Worm (Caenorhabditis elegans) whole organism, midembryonic: Measurements from ENCODE around the gene srh-1.

Experiments used
- cog-1 ChIP-seq: sonication (generic microtip); optimal IDR thresholded peaks from 2 replicates; lab custom pipeline; 2016; ENCODE audit warnings: missing genetic modification characterization, missing compliant biosample characterization
- flt-1 ChIP-seq: fragments of 200-800 bp; sonication (Bioruptor generic); IDR thresholded peaks from 2 replicates; pipeline ENCODE4 v1.3.6; 2022; ENCODE audit warnings: missing genetic modification characterization, missing compliant biosample characterization
- klf-2 ChIP-seq: fragments of 200-800 bp; sonication (Bioruptor generic); conservative IDR thresholded peaks from 2 replicates; pipeline ENCODE4 v1.3.6; 2022; ENCODE audit warnings: missing genetic modification reagents, missing genetic modification characterization, missing compliant biosample characterization
- med-1 ChIP-seq: sonication (generic microtip); optimal IDR thresholded peaks from 2 replicates; lab custom pipeline; 2017; ENCODE audit warnings: missing genetic modification characterization, mild to moderate bottlenecking, missing compliant biosample characterization, antibody characterized with exemption, missing genetic modification reagents; ENCODE audit not compliant: insufficient read depth
- ref-1 ChIP-seq: fragments of 200-800 bp; sonication (Bioruptor generic); conservative IDR thresholded peaks from 2 replicates; pipeline ENCODE4 v1.3.6; 2022; ENCODE audit warnings: missing genetic modification reagents, missing genetic modification characterization, missing compliant biosample characterization
- tab-1 ChIP-seq: fragments of 200-800 bp; sonication (Bioruptor generic); IDR thresholded peaks from 2 replicates; pipeline ENCODE4 v1.3.6; 2022; ENCODE audit warnings: missing genetic modification characterization, missing compliant biosample characterization
- ztf-23 ChIP-seq: fragments of 200-800 bp; sonication (Bioruptor generic); IDR thresholded peaks from 2 replicates; pipeline ENCODE4 v1.3.6; 2022; ENCODE audit warnings: missing genetic modification reagents, missing genetic modification characterization, missing compliant biosample characterization

DNA sequence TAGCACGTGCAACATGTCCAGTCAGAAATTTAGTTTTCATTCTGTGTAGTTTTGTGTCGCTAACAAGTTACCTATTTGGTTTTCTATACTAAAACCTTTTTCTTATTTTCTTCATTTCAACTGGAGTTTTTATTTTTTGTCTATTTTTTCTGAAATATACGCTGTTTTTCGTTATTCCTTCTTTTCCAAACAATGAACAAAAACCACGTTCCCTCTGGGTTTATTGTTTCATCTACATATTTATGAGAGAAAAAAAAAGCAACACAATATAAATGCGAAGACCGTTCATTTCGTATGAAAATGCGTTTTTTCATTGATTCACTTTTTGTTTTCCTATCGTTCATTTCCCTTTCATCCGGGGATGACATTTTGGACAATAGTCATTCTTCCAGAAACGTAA, 6.3 kb upstream of the srh-1 start, which contains the start of gene T11F9.22:
- TF ChIP-seq cog-1 (tag; lab: Kevin White, UChicago) (no peak), tab-1 (GFP tag; lab: Robert Waterston, UW) (no peak), klf-2 (GFP tag; lab: Robert Waterston, UW) (no peak), flt-1 (no peak), ref-1 (GFP tag; lab: Robert Waterston, UW) (no peak), med-1 (no peak), ztf-23 (GFP tag; lab: Robert Waterston, UW) (no peak)
